Fruit fly (Drosophila melanogaster): ENCODE measurements around the gene CG7409.
A peak's percentile ranks its signal among the peaks of the same experiment; 100 is the strongest.

The CG7409 gene

dm6 chr3L:7754109-7754508 lies at the start of gene CG7409:
Gene CG7409, plus strand, starts transcription at chr3L:7754409.
- TF ChIP-seq CG11294 (GFP tag; IDR thresholded peaks at IDR 0.05) (no peak), Eip78C (GFP tag) (no peak), Gug (GFP tag; IDR thresholded peaks at IDR 0.05) (no peak), Lpt (GFP tag; optimal IDR thresholded peaks at IDR 0.05) (no peak), Sox15 (GFP tag; optimal IDR thresholded peaks at IDR 0.05) (no peak)

dm6 chr3L:7713378-7713777 lies 40.8 kb upstream of the CG7409 start:
- TF ChIP-seq salr (GFP tag; optimal IDR thresholded peaks at IDR 0.05) = no peak
- TF ChIP-seq fkh (GFP tag; optimal IDR thresholded peaks at IDR 0.05) = no peak
- no peak for TF ChIP-seq Ets96B (tag; optimal IDR thresholded peaks at IDR 0.05)
- TF ChIP-seq CG1621 (tag; optimal IDR thresholded peaks at IDR 0.05) = no peak
- no peak for TF ChIP-seq CG11294 (GFP tag; IDR thresholded peaks at IDR 0.05)
- TF ChIP-seq CG3032 (tag; optimal IDR thresholded peaks at IDR 0.05) = no peak
- no peak for TF ChIP-seq CG8319 (GFP tag; optimal IDR thresholded peaks at IDR 0.05)
- no peak for TF ChIP-seq Eip93F (GFP tag; optimal IDR thresholded peaks at IDR 0.05)
- no peak for TF ChIP-seq CG34406 (GFP tag; optimal IDR thresholded peaks at IDR 0.05)
- no peak for TF ChIP-seq Sox14 (GFP tag; optimal IDR thresholded peaks at IDR 0.05)
- TF ChIP-seq Ets21C (GFP tag; optimal IDR thresholded peaks at IDR 0.05) = no peak
- TF ChIP-seq Hr39 (GFP tag; optimal IDR thresholded peaks at IDR 0.05) = no peak
- TF ChIP-seq Lpt (GFP tag; optimal IDR thresholded peaks at IDR 0.05) = no peak
- TF ChIP-seq esn (GFP tag; optimal IDR thresholded peaks at IDR 0.05) = no peak
- TF ChIP-seq Hr38 (GFP tag; optimal IDR thresholded peaks at IDR 0.05) = no peak
- no peak for TF ChIP-seq spab (GFP tag; optimal IDR thresholded peaks at IDR 0.05)
- no peak for TF ChIP-seq Eip78C (GFP tag)
- no peak for TF ChIP-seq CG11902 (GFP tag; optimal IDR thresholded peaks at IDR 0.05)
- no peak for TF ChIP-seq svp (GFP tag)

dm6 chr3L:7714301-7714946 lies 39.8 kb upstream of the CG7409 start:
- TF ChIP-seq fkh (GFP tag; optimal IDR thresholded peaks at IDR 0.05) (peak; percentile 26), ss (GFP tag; optimal IDR thresholded peaks at IDR 0.05) (peak in 1 of 2 experiments; percentile 19), CG6276 (GFP tag; optimal IDR thresholded peaks at IDR 0.05) (no peak)

- no peak for TF ChIP-seq achi (GFP tag; optimal IDR thresholded peaks at IDR 0.05)
- 0 out of 3 replicates have a peak, but pooled peaks have one; percentile 11 for TF ChIP-seq eg (GFP tag; IDR thresholded peaks at IDR 0.05)
Measured at dm6 chr3L:7717863-7718560, 36.2 kb upstream of the CG7409 start, which contains the start of gene Ank2. Gene Ank2, minus strand, starts transcription at chr3L:7718395.

- TF ChIP-seq spab (GFP tag; optimal IDR thresholded peaks at IDR 0.05) (peak; percentile 94), ss (GFP tag; optimal IDR thresholded peaks at IDR 0.05) (peak; percentile 96 to 97), CG11294 (GFP tag; IDR thresholded peaks at IDR 0.05) (peak; percentile 91), Eip75B (GFP tag; optimal IDR thresholded peaks at IDR 0.05) (peak; percentile 92), CG11902 (GFP tag; optimal IDR thresholded peaks at IDR 0.05) (peak; percentile 92), OdsH (GFP tag; optimal IDR thresholded peaks at IDR 0.05) (peak; percentile 98), pdm3 (GFP tag; optimal IDR thresholded peaks at IDR 0.05) (peak; percentile 96), CG10631 (GFP tag; optimal IDR thresholded peaks at IDR 0.05) (peak; percentile 96), Lpt (GFP tag; optimal IDR thresholded peaks at IDR 0.05) (peak; percentile 95), salr (GFP tag; optimal IDR thresholded peaks at IDR 0.05) (peak; percentile 92 to 97), Met (GFP tag; optimal IDR thresholded peaks at IDR 0.05) (peak; percentile 96), Blimp-1 (GFP tag; optimal IDR thresholded peaks at IDR 0.05) (peak; percentile 89), lz (GFP tag; optimal IDR thresholded peaks at IDR 0.05) (peak; percentile 96), CG6276 (GFP tag; optimal IDR thresholded peaks at IDR 0.05) (peak; percentile 96), CG8319 (GFP tag; optimal IDR thresholded peaks at IDR 0.05) (peak; percentile 87), topi (GFP tag; optimal IDR thresholded peaks at IDR 0.05) (peak; percentile 95), Eip78C (GFP tag) (peak; percentile 100), CG7368 (GFP tag; optimal IDR thresholded peaks at IDR 0.05) (peak; percentile 94), net (GFP tag; optimal IDR thresholded peaks at IDR 0.05) (peak; percentile 98), dac (GFP tag; optimal IDR thresholded peaks at IDR 0.05) (peak; percentile 95), CG31627 (GFP tag; optimal IDR thresholded peaks at IDR 0.05) (peak; percentile 91), Ets96B (tag; optimal IDR thresholded peaks at IDR 0.05) (peak; percentile 93), CG11762 (GFP tag; optimal IDR thresholded peaks at IDR 0.05; ENCODE audit: insufficient read depth) (peak; percentile 93), Hr4 (GFP tag; optimal IDR thresholded peaks at IDR 0.05) (peak; percentile 96)
Measured at dm6 chr3L:7718561-7719417, 35.4 kb upstream of the CG7409 start, which contains the start of gene Mcad. Gene Mcad, plus strand, starts transcription at chr3L:7719350.
